Worm (Caenorhabditis elegans) whole organism, L4 larva: Measurements from ENCODE around the gene srg-21.

Experiments used
- F26F4.8 ChIP-seq: fragments of 200-800 bp; sonication (Bioruptor generic); conservative IDR thresholded peaks from 2 replicates; pipeline ENCODE4 v1.3.6; 2022; ENCODE audit warnings: missing genetic modification characterization, missing compliant biosample characterization
- T20F7.1 ChIP-seq: fragments of 200-800 bp; sonication (Bioruptor generic); optimal IDR thresholded peaks from 2 replicates; lab custom pipeline; 2018; ENCODE audit warnings: mild to moderate bottlenecking, missing genetic modification characterization, missing compliant biosample characterization
- Y105C5A.15 ChIP-seq: fragments of 200-800 bp; sonication (Bioruptor generic); IDR thresholded peaks from 2 replicates; pipeline ENCODE4 v1.3.6; 2022; ENCODE audit warnings: missing genetic modification characterization, missing compliant biosample characterization
- Y48G9A.11 ChIP-seq: fragments of 200-800 bp; sonication (Bioruptor generic); IDR thresholded peaks from 2 replicates; pipeline ENCODE4 v1.3.6; 2022; ENCODE audit warnings: missing genetic modification reagents, missing genetic modification characterization, missing compliant biosample characterization
- Y75B8A.6 ChIP-seq: fragments of 200-800 bp; sonication (Bioruptor generic); IDR thresholded peaks from 2 replicates; pipeline ENCODE4 v1.3.6; 2022; ENCODE audit warnings: missing genetic modification reagents, missing genetic modification characterization, missing compliant biosample characterization
- aly-2 ChIP-seq: sonication (generic microtip); optimal IDR thresholded peaks from 2 replicates; lab custom pipeline; 2018; ENCODE audit warnings: missing biosample characterization, missing genetic modification characterization
- ama-1 ChIP-seq: fragments of 150-350 bp; optimal IDR thresholded peaks from 2 replicates; lab custom pipeline; 2014; ENCODE audit warnings: inconsistent platforms, mixed read lengths
- attf-4 ChIP-seq: sonication (generic microtip); optimal IDR thresholded peaks from 3 replicates; lab custom pipeline; 2017; ENCODE audit warnings: missing biosample characterization, missing genetic modification characterization
- ceh-32 ChIP-seq: sonication (generic microtip); optimal IDR thresholded peaks from 2 replicates; lab custom pipeline; 2016; ENCODE audit warnings: mild to moderate bottlenecking, missing genetic modification characterization, missing compliant biosample characterization; ENCODE audit not compliant: poor library complexity
- ceh-82 ChIP-seq: sonication (generic microtip); optimal IDR thresholded peaks from 2 replicates; lab custom pipeline; 2017; ENCODE audit warnings: missing biosample characterization, missing genetic modification characterization
- daf-8 ChIP-seq: fragments of 200-800 bp; sonication (Bioruptor generic); IDR thresholded peaks from 2 replicates; pipeline ENCODE4 v1.3.6; 2022; ENCODE audit warnings: missing genetic modification characterization, missing compliant biosample characterization
- dmd-9 ChIP-seq: fragments of 200-800 bp; sonication (Bioruptor generic); IDR thresholded peaks from 2 replicates; pipeline ENCODE4 v1.3.6; 2022; ENCODE audit warnings: missing genetic modification reagents, missing genetic modification characterization, missing compliant biosample characterization
- egl-27 ChIP-seq: sonication (generic microtip); optimal IDR thresholded peaks from 3 replicates; lab custom pipeline; 2017; ENCODE audit warnings: missing biosample characterization, missing genetic modification reagents, missing genetic modification characterization
- fos-1 ChIP-seq: fragments of 150-350 bp; optimal IDR thresholded peaks from 2 replicates; lab custom pipeline; 2014; ENCODE audit warnings: missing biosample characterization, missing genetic modification characterization
- hif-1 ChIP-seq, 2 experiments: sonication (generic microtip); optimal IDR thresholded peaks; 2 replicates each; lab custom pipeline; 2016 to 2017; ENCODE audit warnings: missing compliant biosample characterization in 2 of 2, missing genetic modification characterization in 2 of 2, missing genetic modification reagents in 2 of 2, missing genotype in 2 of 2, mild to moderate bottlenecking in 1 of 2
- hlh-11 ChIP-seq: fragments of 200-800 bp; sonication (Bioruptor generic); optimal IDR thresholded peaks from 2 replicates; lab custom pipeline; 2018; ENCODE audit warnings: mild to moderate bottlenecking, missing genetic modification characterization, missing compliant biosample characterization
- hmg-1.1 ChIP-seq: fragments of 200-800 bp; sonication (Bioruptor generic); IDR thresholded peaks from 2 replicates; pipeline ENCODE4 v1.3.6; 2022; ENCODE audit warnings: missing genetic modification reagents, missing genetic modification characterization, missing compliant biosample characterization
- madf-5 ChIP-seq, 2 experiments: fragments of 200-800 bp; sonication (Bioruptor generic); IDR thresholded peaks; 2 replicates each; pipeline ENCODE4 v1.3.6; 2022; ENCODE audit warnings: missing compliant biosample characterization in 2 of 2, missing genetic modification characterization in 2 of 2
- mdl-1 ChIP-seq, 2 experiments: fragments of 150-350 bp in 1 of 2; sonication (generic microtip) in 1 of 2; optimal IDR thresholded peaks; 2 replicates each; lab custom pipeline; 2014 to 2017; ENCODE audit warnings: missing biosample characterization in 2 of 2, missing genetic modification characterization in 2 of 2
- nhr-237 ChIP-seq: sonication (generic microtip); optimal IDR thresholded peaks from 2 replicates; lab custom pipeline; 2017; ENCODE audit warnings: missing biosample characterization, missing genetic modification characterization
- nhr-42 ChIP-seq: fragments of 200-800 bp; sonication (Bioruptor generic); IDR thresholded peaks from 2 replicates; pipeline ENCODE4 v1.3.6; 2022; ENCODE audit warnings: missing genetic modification characterization, missing compliant biosample characterization
- pha-4 ChIP-seq, 2 experiments: fragments of 150-350 bp in 1 of 2; fragments of 200-800 bp in 1 of 2; sonication (Bioruptor generic) in 1 of 2; IDR thresholded peaks in 1 of 2; optimal IDR thresholded peaks in 1 of 2; 2 replicates each; pipeline versions ENCODE4 v1.3.6 to Lab custom; 2014 to 2022; ENCODE audit warnings: missing genetic modification characterization in 2 of 2, missing genetic modification reagents in 2 of 2, missing biosample characterization in 1 of 2, missing compliant biosample characterization in 1 of 2
- rbr-2 ChIP-seq: sonication (generic microtip); optimal IDR thresholded peaks from 2 replicates; lab custom pipeline; 2016; ENCODE audit warnings: missing genotype, missing genetic modification characterization, missing compliant biosample characterization
- sdz-12 ChIP-seq: fragments of 200-800 bp; sonication (Bioruptor generic); optimal IDR thresholded peaks from 2 replicates; lab custom pipeline; 2018; ENCODE audit warnings: mild to moderate bottlenecking, missing genetic modification characterization, missing compliant biosample characterization
- set-16 ChIP-seq: fragments of 200-800 bp; sonication (Bioruptor generic); IDR thresholded peaks from 2 replicates; pipeline ENCODE4 v1.3.6; 2022; ENCODE audit warnings: missing genetic modification reagents, missing genetic modification characterization, missing compliant biosample characterization
- spr-3 ChIP-seq: fragments of 200-800 bp; sonication (Bioruptor generic); optimal IDR thresholded peaks from 2 replicates; lab custom pipeline; 2018; ENCODE audit warnings: mild to moderate bottlenecking, missing genetic modification characterization, missing compliant biosample characterization
- tag-97 ChIP-seq: fragments of 200-800 bp; sonication (Bioruptor generic); IDR thresholded peaks from 2 replicates; pipeline ENCODE4 v1.3.6; 2022; ENCODE audit warnings: missing genetic modification characterization, missing compliant biosample characterization
- unc-130 ChIP-seq: sonication (generic microtip); optimal IDR thresholded peaks from 2 replicates; lab custom pipeline; 2016; ENCODE audit warnings: missing genetic modification reagents, missing genetic modification characterization, missing compliant biosample characterization
- vab-7 ChIP-seq: fragments of 200-800 bp; sonication (Bioruptor generic); IDR thresholded peaks from 2 replicates; pipeline ENCODE4 v1.3.6; 2022; ENCODE audit warnings: missing genetic modification reagents, missing genetic modification characterization, missing compliant biosample characterization
- zip-11 ChIP-seq: fragments of 200-800 bp; sonication (Bioruptor generic); IDR thresholded peaks from 2 replicates; pipeline ENCODE4 v1.3.6; 2022; ENCODE audit warnings: missing genetic modification characterization, missing compliant biosample characterization
- ztf-11 ChIP-seq: fragments of 150-350 bp; optimal IDR thresholded peaks from 2 replicates; lab custom pipeline; 2014; ENCODE audit warnings: missing biosample characterization, missing genetic modification characterization

Gene srg-21

ce11 chrII:3100546-3100945, 9.4 kb upstream of the srg-21 start, which contains the start of gene srg-24:
TSS of gene srg-24 (minus strand) at chrII:3100646.
- no peak for TF ChIP-seq spr-3
- TF ChIP-seq ceh-82 (tag; lab: Kevin White, UChicago), result no peak
- no peak for TF ChIP-seq aly-2
- TF ChIP-seq hmg-1.1, result no peak
- TF ChIP-seq sdz-12 (GFP tag; lab: Kevin White, UChicago), result no peak

- no peak for TF ChIP-seq ztf-11 (tag; lab: Kevin White, UChicago)
- TF ChIP-seq Y48G9A.11, result no peak
- TF ChIP-seq zip-11 (GFP tag; lab: Robert Waterston, UW), result no peak
- no peak for TF ChIP-seq daf-8 (GFP tag; lab: Robert Waterston, UW)
- no peak for TF ChIP-seq vab-7 (GFP tag; lab: Robert Waterston, UW)
- no peak for TF ChIP-seq Y105C5A.15 (GFP tag; lab: Robert Waterston, UW)
- no peak for TF ChIP-seq egl-27 (tag; lab: Kevin White, UChicago)
- no peak for TF ChIP-seq hlh-11 (tag; lab: Kevin White, UChicago)
- no peak for TF ChIP-seq hif-1 (tag; optimal IDR thresholded peaks at IDR 0.05; lab: Kevin White, UChicago)
- no peak for TF ChIP-seq fos-1
- no peak for TF ChIP-seq ama-1
- TF ChIP-seq mdl-1 (tag; optimal IDR thresholded peaks at IDR 0.05; lab: Kevin White, UChicago), result no peak
- TF ChIP-seq unc-130 (GFP tag; lab: Kevin White, UChicago), result no peak
- no peak for TF ChIP-seq dmd-9 (GFP tag; lab: Robert Waterston, UW)
- no peak for TF ChIP-seq pha-4 (GFP tag; IDR thresholded peaks at IDR 0.05; lab: Robert Waterston, UW)
- TF ChIP-seq pha-4 (tag; optimal IDR thresholded peaks at IDR 0.05; lab: Kevin White, UChicago), result no peak
- TF ChIP-seq ceh-32 (tag; lab: Kevin White, UChicago), result no peak
- TF ChIP-seq rbr-2 (tag; lab: Kevin White, UChicago), result no peak
- TF ChIP-seq madf-5 (GFP tag; IDR thresholded peaks at IDR 0.05; lab: Robert Waterston, UW), result no peak
- TF ChIP-seq sdz-12 (GFP tag; lab: Kevin White, UChicago), result no peak
Observed at ce11 chrII:3096857-3097256, 5.7 kb upstream of the srg-21 start, which contains the start of gene Y25C1A.14. TSS of gene Y25C1A.14 (minus strand) at chrII:3096957.

ce11 chrII:3096060-3096459, 4.9 kb upstream of the srg-21 start, which contains the start of gene srg-23:
TSS of gene srg-23 (minus strand) at chrII:3096160.
- TF ChIP-seq tag-97 (GFP tag; lab: Robert Waterston, UW) (no peak), attf-4 (no peak), unc-130 (GFP tag; lab: Kevin White, UChicago) (no peak), nhr-42 (GFP tag; lab: Robert Waterston, UW) (no peak)

- no peak for TF ChIP-seq F26F4.8 (GFP tag; lab: Robert Waterston, UW)
- TF ChIP-seq ztf-11 (tag; lab: Kevin White, UChicago), result no peak
- no peak for TF ChIP-seq T20F7.1 (GFP tag; lab: Kevin White, UChicago)
Observed at ce11 chrII:3093352-3093751, 2.2 kb upstream of the srg-21 start, which contains the start of gene srg-22. TSS of gene srg-22 (minus strand) at chrII:3093452.

- peak; percentile 51 for TF ChIP-seq set-16
- TF ChIP-seq nhr-237 (tag; lab: Kevin White, UChicago), result no peak
- TF ChIP-seq, all 104 proteins: peak for 1
Observed at ce11 chrII:3087134-3087533, 4.0 kb downstream of the srg-21 start.

- TF ChIP-seq Y75B8A.6 (0 out of 2 replicates have a peak, but pooled peaks have one; percentile 42), nhr-237 (tag; lab: Kevin White, UChicago) (no peak)
Observed at ce11 chrII:3078496-3078895, 12.7 kb downstream of the srg-21 start, which contains the start of gene copb-1. TSS of gene copb-1 (plus strand) at chrII:3078796.
